Worm (Caenorhabditis elegans) whole organism, L2 larva: Measurements from ENCODE around the gene rml-4.

Source experiments
- F13H6.1 ChIP-seq: sonication (generic microtip); optimal IDR thresholded peaks from 2 replicates; lab custom pipeline; 2016; ENCODE audit warnings: missing genetic modification characterization, missing compliant biosample characterization
- R02D3.7 ChIP-seq: fragments of 150-350 bp; optimal IDR thresholded peaks from 2 replicates; lab custom pipeline; 2014; ENCODE audit warnings: missing biosample characterization, missing genetic modification characterization
- Y55F3AM.14 ChIP-seq: fragments of 200-800 bp; sonication (Bioruptor generic); optimal IDR thresholded peaks from 2 replicates; lab custom pipeline; 2018; ENCODE audit warnings: mild to moderate bottlenecking, missing genetic modification characterization, missing compliant biosample characterization
- ZK546.5 ChIP-seq: sonication (generic microtip); optimal IDR thresholded peaks from 2 replicates; lab custom pipeline; 2017; ENCODE audit warnings: missing biosample characterization, missing genetic modification characterization
- alr-1 ChIP-seq: fragments of 150-350 bp; optimal IDR thresholded peaks from 2 replicates; lab custom pipeline; 2014; ENCODE audit warnings: missing biosample characterization, missing genetic modification characterization
- aly-2 ChIP-seq: fragments of 150-350 bp; optimal IDR thresholded peaks from 2 replicates; lab custom pipeline; 2014; ENCODE audit warnings: missing biosample characterization, missing genetic modification characterization
- ama-1 ChIP-seq: fragments of 150-350 bp; optimal IDR thresholded peaks from 2 replicates; lab custom pipeline; 2018; ENCODE audit warnings: inconsistent platforms
- blmp-1 ChIP-seq: sonication (generic microtip); optimal IDR thresholded peaks from 2 replicates; lab custom pipeline; 2017; ENCODE audit warnings: missing genetic modification characterization, mild to moderate bottlenecking, missing compliant biosample characterization, antibody characterized with exemption, moderate library complexity; ENCODE audit not compliant: insufficient read depth
- ceh-16 ChIP-seq: fragments of 150-350 bp; optimal IDR thresholded peaks from 2 replicates; lab custom pipeline; 2014; ENCODE audit warnings: missing biosample characterization, missing genetic modification characterization
- ceh-82 ChIP-seq: fragments of 150-350 bp; optimal IDR thresholded peaks from 2 replicates; lab custom pipeline; 2014; ENCODE audit warnings: missing biosample characterization, missing genetic modification characterization
- crh-2 ChIP-seq: sonication (generic microtip); optimal IDR thresholded peaks from 2 replicates; lab custom pipeline; 2017; ENCODE audit warnings: missing biosample characterization, missing genetic modification characterization
- egl-27 ChIP-seq: sonication (generic microtip); optimal IDR thresholded peaks from 3 replicates; lab custom pipeline; 2017; ENCODE audit warnings: missing biosample characterization, missing genetic modification reagents, missing genetic modification characterization
- elt-1 ChIP-seq: fragments of 150-350 bp; optimal IDR thresholded peaks from 2 replicates; lab custom pipeline; 2014; ENCODE audit warnings: missing biosample characterization, missing genetic modification characterization
- elt-3 ChIP-seq: sonication (generic microtip); optimal IDR thresholded peaks from 2 replicates; lab custom pipeline; 2017; ENCODE audit warnings: missing biosample characterization, missing genetic modification characterization
- fos-1 ChIP-seq: fragments of 150-350 bp; optimal IDR thresholded peaks from 2 replicates; lab custom pipeline; 2014; ENCODE audit warnings: missing biosample characterization, missing genetic modification characterization
- lin-11 ChIP-seq: fragments of 150-350 bp; sonication (generic microtip); optimal IDR thresholded peaks from 2 replicates; lab custom pipeline; 2014; ENCODE audit warnings: missing biosample characterization, missing genetic modification characterization, inconsistent platforms, mixed read lengths
- lin-13 ChIP-seq: fragments of 150-350 bp; optimal IDR thresholded peaks from 2 replicates; lab custom pipeline; 2014; ENCODE audit warnings: missing biosample characterization, missing genetic modification reagents, missing genetic modification characterization
- lsy-2 ChIP-seq, 2 experiments: fragments of 150-350 bp in 1 of 2; sonication (generic microtip) in 1 of 2; optimal IDR thresholded peaks; 2 replicates each; lab custom pipeline; 2014 to 2017; ENCODE audit warnings: missing biosample characterization in 2 of 2, missing genetic modification characterization in 2 of 2
- mab-5 ChIP-seq: fragments of 150-350 bp; optimal IDR thresholded peaks from 2 replicates; lab custom pipeline; 2014; ENCODE audit warnings: missing biosample characterization, missing genetic modification characterization
- mbf-1 ChIP-seq: sonication (generic microtip); optimal IDR thresholded peaks from 2 replicates; lab custom pipeline; 2017; ENCODE audit warnings: missing biosample characterization, missing genetic modification characterization
- mdl-1 ChIP-seq, 2 experiments: fragments of 150-350 bp in 1 of 2; sonication (generic microtip) in 1 of 2; optimal IDR thresholded peaks; 2 replicates each; lab custom pipeline; 2017; ENCODE audit warnings: missing biosample characterization in 2 of 2, missing genetic modification characterization in 2 of 2
- nhr-10 ChIP-seq: sonication (generic microtip); optimal IDR thresholded peaks from 2 replicates; lab custom pipeline; 2017; ENCODE audit warnings: missing biosample characterization, missing genetic modification characterization
- nhr-11 ChIP-seq: fragments of 150-350 bp; optimal IDR thresholded peaks from 2 replicates; lab custom pipeline; 2014; ENCODE audit warnings: missing biosample characterization, missing genetic modification characterization
- nhr-129 ChIP-seq: fragments of 150-350 bp; optimal IDR thresholded peaks from 2 replicates; lab custom pipeline; 2014; ENCODE audit warnings: missing biosample characterization, missing genetic modification characterization
- nhr-21 ChIP-seq: fragments of 150-350 bp; optimal IDR thresholded peaks from 2 replicates; lab custom pipeline; 2014; ENCODE audit warnings: missing biosample characterization, missing genetic modification characterization
- nhr-23 ChIP-seq: fragments of 150-350 bp; optimal IDR thresholded peaks from 2 replicates; lab custom pipeline; 2014; ENCODE audit warnings: missing biosample characterization, missing genetic modification reagents, missing genetic modification characterization
- nhr-237 ChIP-seq: fragments of 150-350 bp; optimal IDR thresholded peaks from 2 replicates; lab custom pipeline; 2014; ENCODE audit warnings: missing biosample characterization, missing genetic modification characterization
- nhr-77 ChIP-seq: fragments of 150-350 bp; optimal IDR thresholded peaks from 2 replicates; lab custom pipeline; 2014; ENCODE audit warnings: missing biosample characterization, missing genetic modification characterization
- peb-1 ChIP-seq: fragments of 150-350 bp; optimal IDR thresholded peaks from 2 replicates; lab custom pipeline; 2014; ENCODE audit warnings: missing biosample characterization, missing genetic modification characterization
- sem-4 ChIP-seq: fragments of 150-350 bp; optimal IDR thresholded peaks from 2 replicates; lab custom pipeline; 2014; ENCODE audit warnings: missing biosample characterization, missing genetic modification reagents, missing genetic modification characterization
- sma-3 ChIP-seq: sonication (generic microtip); optimal IDR thresholded peaks from 2 replicates; lab custom pipeline; 2016; ENCODE audit warnings: missing genetic modification reagents, missing genetic modification characterization, missing compliant biosample characterization
- sma-9 ChIP-seq, 2 experiments: fragments of 150-350 bp in 1 of 2; sonication (generic microtip) in 1 of 2; optimal IDR thresholded peaks; 2 replicates each; lab custom pipeline; 2014 to 2016; ENCODE audit warnings: missing genetic modification characterization in 2 of 2, mild to moderate bottlenecking in 1 of 2, missing biosample characterization in 1 of 2, missing compliant biosample characterization in 1 of 2, missing genetic modification reagents in 1 of 2, moderate library complexity in 1 of 2
- snpc-4 ChIP-seq: fragments of 150-350 bp; optimal IDR thresholded peaks from 2 replicates; lab custom pipeline; 2014; ENCODE audit warnings: missing biosample characterization, missing genetic modification characterization
- unc-39 ChIP-seq: fragments of 150-350 bp; optimal IDR thresholded peaks from 2 replicates; lab custom pipeline; 2014; ENCODE audit warnings: missing biosample characterization, missing genetic modification characterization
- unc-62 ChIP-seq: fragments of 150-350 bp; optimal IDR thresholded peaks from 2 replicates; lab custom pipeline; 2014; ENCODE audit warnings: missing biosample characterization, missing genetic modification reagents, missing genetic modification characterization
- zag-1 ChIP-seq: fragments of 150-350 bp; optimal IDR thresholded peaks from 2 replicates; lab custom pipeline; 2014; ENCODE audit warnings: missing biosample characterization, missing genetic modification characterization
- ztf-1 ChIP-seq: fragments of 200-800 bp; sonication (Bioruptor generic); conservative IDR thresholded peaks from 2 replicates; pipeline ENCODE4 v1.3.6; 2022; ENCODE audit warnings: missing genetic modification characterization, missing compliant biosample characterization
- ztf-4 ChIP-seq: fragments of 150-350 bp; optimal IDR thresholded peaks from 2 replicates; lab custom pipeline; 2014; ENCODE audit warnings: missing biosample characterization, missing genetic modification characterization

Gene rml-4

DNA sequence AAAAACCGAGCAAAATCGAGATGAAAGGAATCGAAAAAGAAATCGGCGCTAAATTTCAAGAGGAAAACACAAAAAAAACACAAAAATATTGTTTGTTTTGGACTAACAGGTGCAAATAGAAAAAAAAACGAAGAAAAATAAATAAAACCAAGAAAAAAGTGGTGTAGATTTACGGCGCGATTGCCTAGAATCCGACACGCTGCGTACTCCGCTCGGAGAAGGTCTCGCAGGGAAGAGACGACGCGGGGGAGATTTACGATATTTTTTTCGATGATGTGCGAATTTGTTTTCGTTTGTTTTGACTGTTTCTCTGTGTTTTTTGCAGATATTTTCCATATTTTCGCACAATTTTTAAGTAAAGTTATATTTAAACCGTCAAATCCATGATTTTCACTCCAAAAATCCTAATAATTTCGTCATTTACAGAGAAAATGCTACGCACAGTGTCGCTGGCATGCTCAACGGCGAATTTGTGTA is 4.4 kb downstream of the rml-4 start, which contains the start of gene sco-1 (continued):
- TF ChIP-seq blmp-1 (tag; lab: Kevin White, UChicago) (peak; percentile 74), mbf-1 (tag; lab: Kevin White, UChicago) (no peak)

DNA sequence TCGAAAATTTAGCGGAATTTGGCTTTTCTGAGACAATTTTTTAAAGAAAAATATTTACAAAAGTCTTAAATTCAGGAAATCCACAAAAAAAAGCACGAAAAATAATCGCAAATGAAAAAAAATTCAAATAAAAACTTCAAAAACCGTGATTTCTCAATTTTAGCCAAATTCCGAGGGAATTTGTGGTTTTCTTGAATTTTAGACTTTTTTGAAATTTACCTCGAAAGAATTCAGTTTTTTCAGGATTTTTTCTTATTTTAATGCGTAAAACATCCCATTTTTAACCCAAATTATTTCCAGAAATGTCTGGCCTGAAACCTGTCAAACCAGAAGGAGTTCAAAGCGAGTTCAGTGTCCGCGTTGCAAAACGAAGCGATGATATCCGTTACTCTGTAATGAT is 6.4 kb downstream of the rml-4 start, which contains the start of gene gtf-2F1:
gtf-2F1 (plus strand) TSS at position 301 of the 400 bp plus-strand sequence.
- TF ChIP-seq elt-3 (tag; lab: Kevin White, UChicago): no peak
- TF ChIP-seq unc-62: no peak
- TF ChIP-seq R02D3.7: no peak
- TF ChIP-seq fos-1 (tag; lab: Kevin White, UChicago): no peak
- no peak for TF ChIP-seq ama-1 (lab: Kevin White, UChicago)
- no peak for TF ChIP-seq F13H6.1
- TF ChIP-seq aly-2 (tag; lab: Kevin White, UChicago): no peak
- no peak for TF ChIP-seq unc-39 (tag; lab: Kevin White, UChicago)
- no peak for TF ChIP-seq ceh-16
- TF ChIP-seq ztf-4: no peak
- no peak for TF ChIP-seq nhr-11 (tag; lab: Kevin White, UChicago)
- no peak for TF ChIP-seq Y55F3AM.14 (GFP tag; lab: Kevin White, UChicago)
- TF ChIP-seq mab-5: no peak
- no peak for TF ChIP-seq lin-13 (GFP tag; lab: Kevin White, UChicago)
- TF ChIP-seq mdl-1 (tag; optimal IDR thresholded peaks at IDR 0.05; lab: Kevin White, UChicago): no peak
- no peak for TF ChIP-seq nhr-129 (tag; lab: Kevin White, UChicago)
- no peak for TF ChIP-seq ceh-82 (tag; lab: Kevin White, UChicago)
- no peak for TF ChIP-seq egl-27
- TF ChIP-seq crh-2 (tag; lab: Kevin White, UChicago): no peak
- no peak for TF ChIP-seq nhr-21

DNA sequence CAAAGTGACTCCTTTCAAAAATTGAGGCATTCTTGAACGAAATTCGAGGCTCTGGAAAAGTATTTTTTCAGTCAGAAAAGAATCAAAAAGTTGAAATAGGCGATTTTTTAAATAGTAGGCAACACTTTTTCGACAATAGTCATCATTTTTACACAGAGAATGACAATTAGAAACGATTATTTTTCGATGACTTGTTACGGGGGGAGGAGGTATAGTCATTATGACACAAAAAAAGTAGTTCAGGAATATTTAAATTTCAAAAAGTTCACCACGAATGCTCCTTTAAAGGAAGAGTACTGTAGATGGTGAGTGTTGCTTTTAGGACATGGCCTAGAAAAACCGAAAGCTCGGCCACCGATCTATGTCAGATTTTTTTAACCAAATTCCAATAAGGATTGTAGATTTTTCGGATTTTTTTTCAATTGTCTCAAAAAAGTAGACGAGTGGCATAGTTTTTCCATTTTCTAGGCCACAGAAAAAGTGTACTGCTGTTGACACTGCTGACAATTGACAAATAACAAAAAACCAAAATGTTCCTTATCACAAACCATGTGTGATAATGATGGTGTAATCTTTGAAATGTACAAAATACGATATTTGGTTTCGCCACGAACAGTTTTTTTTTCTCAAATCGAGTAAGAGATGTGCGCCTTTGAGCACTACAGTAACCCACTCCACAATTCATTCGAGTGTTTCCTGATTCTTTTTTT is 12.2 kb downstream of the rml-4 start, which contains the start of gene Y52E8A.3:
Y52E8A.3 (minus strand) TSS at position 51 of the 710 bp plus-strand sequence.
- no peak for TF ChIP-seq sma-3 (GFP tag; lab: Kevin White, UChicago)
- TF ChIP-seq elt-1 (tag; lab: Kevin White, UChicago): no peak
- TF ChIP-seq blmp-1 (tag; lab: Kevin White, UChicago): no peak
- no peak for TF ChIP-seq zag-1 (tag; lab: Kevin White, UChicago)
- no peak for TF ChIP-seq lsy-2 (tag; optimal IDR thresholded peaks at IDR 0.05; lab: Kevin White, UChicago)
- TF ChIP-seq nhr-237 (tag; lab: Kevin White, UChicago): no peak
- TF ChIP-seq ztf-1 (GFP tag; lab: Robert Waterston, UW): no peak

DNA sequence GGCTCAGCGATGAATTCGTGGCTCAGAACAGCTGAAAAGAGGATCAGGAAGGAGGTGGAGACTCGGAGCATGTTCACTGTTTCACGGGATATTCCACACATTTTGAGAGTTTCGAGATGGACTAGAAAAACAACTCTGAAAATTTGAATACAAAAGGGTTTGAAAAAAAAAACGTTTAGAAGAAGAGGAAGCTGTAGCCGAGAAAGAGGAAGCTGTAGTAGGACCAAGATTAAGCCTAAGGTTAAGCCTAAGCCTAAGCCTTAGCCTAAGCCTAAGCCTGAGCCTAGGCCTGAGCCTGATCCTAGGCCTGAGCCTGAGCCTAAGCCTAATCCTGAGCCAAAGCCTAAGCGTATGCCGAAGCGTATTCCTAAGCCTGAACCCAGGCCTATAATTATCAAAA is 17.2 kb downstream of the rml-4 start, which contains the start of gene plep-1:
plep-1 (minus strand) TSS at position 101 of the 400 bp plus-strand sequence.
- TF ChIP-seq ZK546.5: no peak
- TF ChIP-seq nhr-10: no peak
- TF ChIP-seq sma-3 (GFP tag; lab: Kevin White, UChicago): no peak
- no peak for TF ChIP-seq nhr-23 (tag; lab: Kevin White, UChicago)
- TF ChIP-seq egl-27: no peak
- no peak for TF ChIP-seq ztf-1 (GFP tag; lab: Robert Waterston, UW)
- no peak for TF ChIP-seq nhr-21
- TF ChIP-seq alr-1 (tag; lab: Kevin White, UChicago): no peak
- no peak for TF ChIP-seq mdl-1 (tag; optimal IDR thresholded peaks at IDR 0.05; lab: Kevin White, UChicago)

DNA sequence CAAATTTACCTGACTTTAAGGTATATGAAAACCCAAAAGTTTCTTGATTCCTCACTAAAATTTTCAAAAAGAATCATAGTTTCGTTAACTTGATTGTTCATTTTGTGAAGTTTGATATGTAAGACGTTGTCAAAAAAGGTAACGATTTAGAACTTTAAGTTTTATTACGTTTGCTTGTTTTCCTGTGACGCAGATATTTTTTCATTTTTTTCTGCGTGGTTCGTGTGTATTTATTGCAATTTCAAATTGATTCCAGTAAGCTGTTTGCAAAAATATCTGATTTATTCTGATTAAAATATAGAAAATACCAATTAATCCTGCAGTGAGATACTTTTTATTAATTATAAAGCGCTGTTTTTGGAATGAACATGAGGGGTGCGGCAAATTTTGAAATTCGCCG is 21.1 kb downstream of the rml-4 start, which contains the start of gene srw-40:
srw-40 (minus strand) TSS at position 101 of the 400 bp plus-strand sequence.
- TF ChIP-seq snpc-4 (tag; lab: Kevin White, UChicago) (no peak), mab-5 (no peak), nhr-10 (no peak), ceh-82 (tag; lab: Kevin White, UChicago) (no peak), ztf-1 (GFP tag; lab: Robert Waterston, UW) (no peak), sma-9 (GFP tag; optimal IDR thresholded peaks at IDR 0.05; lab: Kevin White, UChicago) (no peak), sma-9 (tag; optimal IDR thresholded peaks at IDR 0.05; lab: Kevin White, UChicago) (no peak), ceh-16 (no peak), ZK546.5 (no peak), alr-1 (tag; lab: Kevin White, UChicago) (no peak), lin-13 (GFP tag; lab: Kevin White, UChicago) (no peak), fos-1 (tag; lab: Kevin White, UChicago) (no peak), sem-4 (no peak), F13H6.1 (no peak), nhr-77 (tag; lab: Kevin White, UChicago) (no peak), aly-2 (tag; lab: Kevin White, UChicago) (no peak), peb-1 (tag; lab: Kevin White, UChicago) (no peak), lin-11 (no peak), unc-39 (tag; lab: Kevin White, UChicago) (no peak)
- TF ChIP-seq, all 48 proteins: peak for 0
